Fruit fly (Drosophila melanogaster) whole organism, embryonic: ENCODE measurements around the gene CG8851.

Source experiments
- CG11085 ChIP-seq: fragments of 200-800 bp; sonication (Bioruptor generic); IDR thresholded peaks from 2 replicates; pipeline ENCODE4 v1.3.6; 2022; ENCODE audit warnings: missing biosample characterization, missing genetic modification characterization
- CG12219 ChIP-seq: fragments of 200-800 bp; sonication (Bioruptor generic); optimal IDR thresholded peaks from 3 replicates; lab custom pipeline; 2018; ENCODE audit warnings: missing biosample characterization, mild to moderate bottlenecking, missing genetic modification characterization
- CG12659 ChIP-seq: fragments of 200-800 bp; sonication (Bioruptor generic); optimal IDR thresholded peaks from 3 replicates; lab custom pipeline; 2017; ENCODE audit warnings: mild to moderate bottlenecking, missing biosample characterization, missing genetic modification reagents, missing genetic modification characterization
- CG13894 ChIP-seq: fragments of 200-800 bp; sonication (Bioruptor generic); optimal IDR thresholded peaks from 3 replicates; lab custom pipeline; 2018; ENCODE audit warnings: missing biosample characterization, mild to moderate bottlenecking, missing genetic modification characterization, moderate library complexity
- CG14050 ChIP-seq: fragments of 200-800 bp; sonication (Bioruptor generic); IDR thresholded peaks from 3 replicates; pipeline ENCODE4 v1.3.6; 2022; ENCODE audit warnings: missing biosample characterization, missing genetic modification characterization
- CG14441 ChIP-seq: fragments of 200-800 bp; sonication (Bioruptor generic); IDR thresholded peaks from 2 replicates; pipeline ENCODE4 v1.3.6; 2022; ENCODE audit warnings: missing biosample characterization, missing genetic modification characterization
- CG15479 ChIP-seq: fragments of 200-800 bp; sonication (Bioruptor generic); optimal IDR thresholded peaks from 3 replicates; lab custom pipeline; 2019; ENCODE audit warnings: missing biosample characterization, mild to moderate bottlenecking, missing genetic modification characterization, moderate library complexity
- CG18011 ChIP-seq: fragments of 200-800 bp; sonication (Bioruptor generic); optimal IDR thresholded peaks from 2 replicates; lab custom pipeline; 2017; ENCODE audit warnings: missing biosample characterization, missing genetic modification characterization, mild to moderate bottlenecking, moderate library complexity, missing genotype
- CG1832 ChIP-seq: fragments of 200-800 bp; sonication (Bioruptor generic); optimal IDR thresholded peaks from 2 replicates; lab custom pipeline; 2017; ENCODE audit warnings: missing biosample characterization, mild to moderate bottlenecking, missing genetic modification characterization, inconsistent platforms
- CG30431 ChIP-seq: fragments of 200-800 bp; sonication (Bioruptor generic); optimal IDR thresholded peaks from 2 replicates; lab custom pipeline; 2017; ENCODE audit warnings: missing biosample characterization, missing genetic modification characterization
- CG32767 ChIP-seq: fragments of 200-800 bp; sonication (Bioruptor generic); IDR thresholded peaks from 2 replicates; pipeline ENCODE4 v1.3.6; 2022; ENCODE audit warnings: missing biosample characterization, missing genetic modification characterization
- CG3407 ChIP-seq: fragments of 200-800 bp; sonication (Bioruptor generic); optimal IDR thresholded peaks from 2 replicates; lab custom pipeline; 2018; ENCODE audit warnings: missing biosample characterization, mild to moderate bottlenecking, missing genetic modification characterization
- CG3995 ChIP-seq: fragments of 200-800 bp; sonication (Bioruptor generic); optimal IDR thresholded peaks from 3 replicates; lab custom pipeline; 2016; ENCODE audit warnings: missing biosample characterization, missing genetic modification characterization
- CG6689 ChIP-seq: fragments of 200-800 bp; sonication (Bioruptor generic); IDR thresholded peaks from 2 replicates; pipeline ENCODE4 v1.3.6; 2022; ENCODE audit warnings: missing biosample characterization, missing genetic modification characterization
- CG8359 ChIP-seq: fragments of 200-800 bp; sonication (Bioruptor generic); optimal IDR thresholded peaks from 2 replicates; lab custom pipeline; 2017; ENCODE audit warnings: missing biosample characterization, mild to moderate bottlenecking, missing genetic modification characterization, borderline replicate concordance
- CG9876 ChIP-seq: fragments of 200-800 bp; sonication (Bioruptor generic); optimal IDR thresholded peaks from 2 replicates; lab custom pipeline; 2016; ENCODE audit warnings: missing biosample characterization, missing genetic modification characterization
- CoRest ChIP-seq: fragments of 200-800 bp; sonication (Bioruptor generic); optimal IDR thresholded peaks from 3 replicates; lab custom pipeline; 2018; ENCODE audit warnings: missing biosample characterization, mild to moderate bottlenecking, missing genetic modification characterization, moderate library complexity
- D ChIP-seq, 2 experiments: fragments of 200-800 bp in 1 of 2; fragments of >200 bp in 1 of 2; sonication (Bioruptor generic) in 1 of 2; optimal IDR thresholded peaks; 2 replicates in 1 of 2; 3 replicates in 1 of 2; lab custom pipeline; 2017; ENCODE audit warnings: mild to moderate bottlenecking in 1 of 2, missing biosample characterization in 1 of 2, missing genetic modification characterization in 1 of 2, missing genetic modification reagents in 1 of 2
- Deaf1 ChIP-seq: fragments of 200-800 bp; optimal IDR thresholded peaks from 3 replicates; lab custom pipeline; 2019; ENCODE audit warnings: missing biosample characterization, mild to moderate bottlenecking, missing genetic modification characterization, moderate library complexity
- Dfd ChIP-seq, 2 experiments: fragments of >200 bp; optimal IDR thresholded peaks; 2 replicates each; lab custom pipeline; 2017; ENCODE audit warnings: missing biosample characterization in 2 of 2, missing genetic modification characterization in 2 of 2
- Doc2 ChIP-seq: fragments of 200-800 bp; sonication (Bioruptor generic); IDR thresholded peaks from 2 replicates; pipeline ENCODE4 v1.3.6; 2022; ENCODE audit warnings: missing biosample characterization, missing genetic modification characterization
- Dref ChIP-seq: fragments of 200-800 bp; sonication (Bioruptor generic); IDR thresholded peaks from 2 replicates; pipeline ENCODE4 v1.3.6; 2022; ENCODE audit warnings: missing biosample characterization, missing genetic modification characterization
- H15 ChIP-seq: fragments of 200-800 bp; sonication (Bioruptor generic); IDR thresholded peaks from 3 replicates; pipeline ENCODE4 v1.3.6; 2022; ENCODE audit warnings: missing biosample characterization, missing genetic modification characterization
- HLH4C ChIP-seq: fragments of 200-800 bp; sonication (Bioruptor generic); IDR thresholded peaks from 3 replicates; pipeline ENCODE4 v1.3.6; 2022; ENCODE audit warnings: missing biosample characterization, missing genetic modification characterization; ENCODE audit not compliant: partially characterized antibody
- HLHmδ ChIP-seq: fragments of 200-800 bp; sonication (Bioruptor generic); optimal IDR thresholded peaks from 2 replicates; lab custom pipeline; 2018; ENCODE audit warnings: missing biosample characterization, mild to moderate bottlenecking, missing genetic modification characterization, moderate library complexity
- Jarid2 ChIP-seq: fragments of 200-800 bp; sonication (Bioruptor generic); optimal IDR thresholded peaks from 3 replicates; lab custom pipeline; 2017; ENCODE audit warnings: mild to moderate bottlenecking, missing biosample characterization, missing genetic modification reagents, missing genetic modification characterization
- Meics ChIP-seq: fragments of 200-800 bp; sonication (Bioruptor generic); optimal IDR thresholded peaks from 2 replicates; lab custom pipeline; 2017; ENCODE audit warnings: missing biosample characterization, mild to moderate bottlenecking, missing genetic modification characterization
- Nf-YC ChIP-seq: fragments of 200-800 bp; optimal IDR thresholded peaks from 3 replicates; lab custom pipeline; 2019; ENCODE audit warnings: missing biosample characterization, mild to moderate bottlenecking, missing genetic modification characterization, moderate library complexity
- Opbp ChIP-seq: fragments of 200-800 bp; sonication (Bioruptor generic); IDR thresholded peaks from 3 replicates; pipeline ENCODE4 v1.3.6; 2022; ENCODE audit warnings: missing biosample characterization, missing genetic modification characterization; ENCODE audit not compliant: partially characterized antibody
- Poxn ChIP-seq: fragments of 200-800 bp; sonication (Bioruptor generic); IDR thresholded peaks from 2 replicates; pipeline ENCODE4 v1.3.6; 2022; ENCODE audit warnings: missing biosample characterization, missing genetic modification characterization
- Rx ChIP-seq: fragments of 200-800 bp; sonication (Bioruptor generic); IDR thresholded peaks from 2 replicates; pipeline ENCODE4 v1.3.6; 2022; ENCODE audit warnings: missing biosample characterization, missing genetic modification characterization
- Six4 ChIP-seq: fragments of 200-800 bp; sonication (Bioruptor generic); optimal IDR thresholded peaks from 2 replicates; lab custom pipeline; 2016; ENCODE audit warnings: missing biosample characterization, missing genetic modification characterization
- Trl ChIP-seq, 3 experiments: fragments of >200 bp in 2 of 3; fragments of 200-800 bp in 1 of 3; sonication (Bioruptor generic) in 1 of 3; optimal IDR thresholded peaks; 2 replicates in 1 of 3; 3 replicates in 2 of 3; lab custom pipeline; 2016 to 2017; ENCODE audit warnings: missing biosample characterization in 1 of 3, missing genetic modification characterization in 1 of 3
- ac ChIP-seq: fragments of 200-800 bp; sonication (Bioruptor generic); optimal IDR thresholded peaks from 3 replicates; lab custom pipeline; 2017; ENCODE audit warnings: missing biosample characterization, mild to moderate bottlenecking, missing genetic modification characterization
- bowl ChIP-seq: fragments of 200-800 bp; sonication (Bioruptor generic); IDR thresholded peaks from 2 replicates; pipeline ENCODE4 v1.3.6; 2022; ENCODE audit warnings: missing biosample characterization, missing genetic modification characterization
- cg ChIP-seq: fragments of 200-800 bp; sonication (Bioruptor generic); optimal IDR thresholded peaks from 3 replicates; lab custom pipeline; 2019; ENCODE audit warnings: missing biosample characterization, mild to moderate bottlenecking, missing genetic modification characterization, moderate library complexity
- chm ChIP-seq: fragments of 200-800 bp; sonication (Bioruptor generic); IDR thresholded peaks from 2 replicates; pipeline ENCODE4 v1.3.6; 2022; ENCODE audit warnings: missing biosample characterization, missing genetic modification characterization
- crp ChIP-seq, 2 experiments: fragments of 200-800 bp; sonication (Bioruptor generic); optimal IDR thresholded peaks; 2 replicates in 1 of 2; 3 replicates in 1 of 2; lab custom pipeline; 2017; ENCODE audit warnings: missing biosample characterization in 2 of 2, missing genetic modification characterization in 2 of 2, mild to moderate bottlenecking in 1 of 2, moderate library complexity in 1 of 2
- fd3F ChIP-seq: fragments of 200-800 bp; sonication (Bioruptor generic); optimal IDR thresholded peaks from 2 replicates; lab custom pipeline; 2018; ENCODE audit warnings: missing biosample characterization, mild to moderate bottlenecking, missing genetic modification characterization, moderate library complexity
- gro ChIP-seq: fragments of 200-800 bp; sonication (Bioruptor generic); optimal IDR thresholded peaks from 2 replicates; lab custom pipeline; 2016; ENCODE audit warnings: missing biosample characterization, missing genetic modification characterization
- ham ChIP-seq: fragments of 200-800 bp; sonication (Bioruptor generic); IDR thresholded peaks from 2 replicates; pipeline ENCODE4 v1.3.6; 2022; ENCODE audit warnings: missing biosample characterization, missing genetic modification characterization
- kni ChIP-seq: fragments of 200-800 bp; sonication (Bioruptor generic); optimal IDR thresholded peaks from 3 replicates; lab custom pipeline; 2017; ENCODE audit warnings: mild to moderate bottlenecking, missing biosample characterization, missing genetic modification reagents, missing genetic modification characterization
- maf-S ChIP-seq: fragments of 200-800 bp; sonication (Bioruptor generic); optimal IDR thresholded peaks from 2 replicates; lab custom pipeline; 2016; ENCODE audit warnings: missing biosample characterization, missing genetic modification characterization
- nmo ChIP-seq: fragments of 200-800 bp; sonication (Bioruptor generic); optimal IDR thresholded peaks from 2 replicates; lab custom pipeline; 2018; ENCODE audit warnings: missing biosample characterization, mild to moderate bottlenecking, missing genetic modification characterization, moderate library complexity
- org-1 ChIP-seq: fragments of 200-800 bp; sonication (Bioruptor generic); optimal IDR thresholded peaks from 2 replicates; lab custom pipeline; 2017; ENCODE audit warnings: missing biosample characterization, missing genetic modification characterization
- peb ChIP-seq: fragments of 200-800 bp; sonication (Bioruptor generic); IDR thresholded peaks from 2 replicates; pipeline ENCODE4 v1.3.6; 2022; ENCODE audit warnings: missing biosample characterization, missing genetic modification characterization
- repo ChIP-seq: fragments of 200-800 bp; sonication (Bioruptor generic); optimal IDR thresholded peaks from 2 replicates; lab custom pipeline; 2016; ENCODE audit warnings: missing biosample characterization, missing genetic modification characterization
- sqz ChIP-seq: fragments of 200-800 bp; sonication (Bioruptor generic); optimal IDR thresholded peaks from 3 replicates; lab custom pipeline; 2018; ENCODE audit warnings: missing biosample characterization, mild to moderate bottlenecking, missing genetic modification characterization
- sr ChIP-seq: fragments of 200-800 bp; sonication (Bioruptor generic); IDR thresholded peaks from 3 replicates; pipeline ENCODE4 v1.3.6; 2022; ENCODE audit warnings: missing biosample characterization, missing genetic modification characterization

CG8851 gene

DNA sequence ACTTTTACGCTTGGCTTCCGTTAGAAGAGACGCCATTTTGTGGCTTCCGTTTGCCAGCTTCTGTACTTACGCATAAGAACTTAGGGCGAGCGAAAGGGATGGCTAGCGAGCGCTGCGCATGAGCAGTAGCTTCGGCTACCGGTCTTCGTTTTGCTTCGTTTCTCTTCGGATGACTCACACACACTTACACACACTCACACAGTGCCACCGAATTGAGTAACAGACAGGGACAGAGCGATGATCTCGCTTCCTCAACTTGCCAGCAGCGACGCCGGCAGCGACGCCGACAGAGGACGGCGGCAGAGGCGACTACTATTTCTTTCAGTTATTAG is 19.9 kb downstream of the CG8851 start (continued):
- TF ChIP-seq ac: no peak
- no peak for TF ChIP-seq peb
- no peak for TF ChIP-seq CG12659 (GFP tag; lab: Kevin White, UChicago)
- TF ChIP-seq Nf-YC (tag; lab: Kevin White, UChicago): peak; percentile 15
- peak; percentile 93 for TF ChIP-seq bowl (GFP tag; lab: Robert Waterston, UW)
- TF ChIP-seq Deaf1 (tag; lab: Kevin White, UChicago): peak; percentile 90
- peak; percentile 69 for TF ChIP-seq CG1832 (GFP tag; lab: Kevin White, UChicago)
- no peak for TF ChIP-seq gro (GFP tag; lab: Kevin White, UChicago)
- peak; percentile 15 for TF ChIP-seq kni (GFP tag; lab: Kevin White, UChicago)
- TF ChIP-seq CG15479 (GFP tag; lab: Kevin White, UChicago): peak; percentile 33
- peak; percentile 65 for TF ChIP-seq Jarid2 (GFP tag; lab: Kevin White, UChicago)
- TF ChIP-seq org-1: no peak
- peak; percentile 72 for TF ChIP-seq cg (GFP tag; lab: Kevin White, UChicago)
- TF ChIP-seq HLH4C: peak; percentile 15; the same call in 1 of the 3 replicates

DNA sequence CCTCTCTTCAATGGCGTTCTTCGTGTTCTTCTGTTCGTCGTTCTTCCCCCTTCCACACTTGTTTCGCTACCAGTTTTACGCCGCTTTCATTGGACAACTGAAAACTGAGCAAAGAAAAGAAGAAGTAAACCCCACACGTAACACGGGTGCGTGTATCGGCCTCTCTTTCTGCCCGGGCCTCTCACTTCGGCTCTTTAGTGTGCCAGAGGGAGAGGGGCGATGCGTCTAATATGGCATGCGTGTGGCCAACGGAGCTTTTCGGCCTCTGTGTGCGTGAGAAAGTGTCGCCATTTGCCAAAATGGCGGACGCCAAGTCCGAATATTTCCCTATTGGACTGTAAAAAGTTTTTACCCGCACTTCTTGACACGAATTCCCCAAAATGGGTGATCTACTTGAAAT is 20.5 kb downstream of the CG8851 start:
- TF ChIP-seq sr (GFP tag; lab: Robert Waterston, UW) (peak; percentile 39; the same call in 1 of the 3 replicates), Dref (GFP tag; lab: Robert Waterston, UW) (no peak), CG3995 (no peak), repo (GFP tag; lab: Kevin White, UChicago) (no peak), Trl (optimal IDR thresholded peaks at IDR 0.05; lab: Kevin White, UChicago) (peak in 1 of 2 experiments; percentile 22), Trl (GFP tag; optimal IDR thresholded peaks at IDR 0.05; lab: Kevin White, UChicago) (no peak), CG30431 (GFP tag; lab: Kevin White, UChicago) (no peak), H15 (GFP tag; lab: Robert Waterston, UW) (no peak), sqz (GFP tag; lab: Kevin White, UChicago) (no peak), CG13894 (tag; lab: Kevin White, UChicago) (no peak), CG9876 (no peak), CG8359 (no peak), CG12219 (GFP tag; lab: Kevin White, UChicago) (no peak), nmo (GFP tag; lab: Kevin White, UChicago) (no peak), cg (GFP tag; lab: Kevin White, UChicago) (peak; percentile 76), Poxn (GFP tag; lab: Robert Waterston, UW) (no peak), chm (GFP tag; lab: Robert Waterston, UW) (peak; percentile 69), CG14441 (GFP tag; lab: Robert Waterston, UW) (no peak), Doc2 (no peak), crp (GFP tag; optimal IDR thresholded peaks at IDR 0.05; lab: Kevin White, UChicago) (no peak), CoRest (tag; lab: Kevin White, UChicago) (peak; percentile 42), Dfd (GFP tag; optimal IDR thresholded peaks at IDR 0.05; lab: Kevin White, UChicago) (no peak), CG3407 (GFP tag; lab: Kevin White, UChicago) (no peak), Six4 (GFP tag; lab: Kevin White, UChicago) (no peak), CG18011 (no peak), maf-S (GFP tag; lab: Kevin White, UChicago) (no peak), Opbp (GFP tag; lab: Robert Waterston, UW) (peak; percentile 38; the same call in 1 of the 3 replicates), HLHmδ (GFP tag; lab: Kevin White, UChicago) (no peak), CG32767 (GFP tag; lab: Robert Waterston, UW) (no peak), gro (GFP tag; lab: Kevin White, UChicago) (no peak), fd3F (GFP tag; lab: Kevin White, UChicago) (no peak), Rx (no peak), CG14050 (no peak), D (optimal IDR thresholded peaks at IDR 0.05; lab: Kevin White, UChicago) (no peak), D (GFP tag; optimal IDR thresholded peaks at IDR 0.05; lab: Kevin White, UChicago) (no peak), ham (GFP tag; lab: Robert Waterston, UW) (no peak), CG11085 (GFP tag; lab: Robert Waterston, UW) (no peak), CG6689 (GFP tag; lab: Robert Waterston, UW) (no peak), Meics (no peak)
